Worm (Caenorhabditis elegans): ENCODE results near the gene cnx-1.

- TF ChIP-seq snpc-4 (tag; optimal IDR thresholded peaks at IDR 0.05) (no peak), blmp-1 (tag; optimal IDR thresholded peaks at IDR 0.05) (no peak), ces-1 (GFP tag; optimal IDR thresholded peaks at IDR 0.05) (no peak), M03D4.4 (tag; optimal IDR thresholded peaks at IDR 0.05) (no peak)
Measured at ce11 chrIII:9848603-9849002, 31.7 kb upstream of the cnx-1 start.
